Worm (Caenorhabditis elegans) whole organism, L4 larva: ENCODE data around the gene C49C8.3.

Experiments
- D1046.2 ChIP-seq: fragments of 200-800 bp; sonication (Bioruptor generic); IDR thresholded peaks from 2 replicates; pipeline ENCODE4 v1.3.6; 2022; ENCODE audit warnings: missing genetic modification characterization, missing compliant biosample characterization
- F10B5.3 ChIP-seq: sonication (generic microtip); optimal IDR thresholded peaks from 2 replicates; lab custom pipeline; 2016; ENCODE audit warnings: mild to moderate bottlenecking, missing genetic modification characterization, missing compliant biosample characterization
- F37D6.2 ChIP-seq: sonication (generic microtip); optimal IDR thresholded peaks from 2 replicates; lab custom pipeline; 2016; ENCODE audit warnings: mild to moderate bottlenecking, missing genetic modification characterization, missing compliant biosample characterization
- F49E8.2 ChIP-seq: sonication (generic microtip); optimal IDR thresholded peaks from 2 replicates; lab custom pipeline; 2016; ENCODE audit warnings: missing compliant biosample characterization, mild to moderate bottlenecking, missing genetic modification characterization, borderline replicate concordance
- T26A8.4 ChIP-seq: fragments of 200-800 bp; sonication (Bioruptor generic); IDR thresholded peaks from 2 replicates; pipeline ENCODE4 v1.3.6; 2022; ENCODE audit warnings: missing genetic modification characterization, missing compliant biosample characterization
- ZK337.2 ChIP-seq: fragments of 200-800 bp; sonication (Bioruptor generic); IDR thresholded peaks from 2 replicates; pipeline ENCODE4 v1.3.6; 2022; ENCODE audit warnings: missing genetic modification reagents, missing genetic modification characterization, missing compliant biosample characterization
- aly-2 ChIP-seq: sonication (generic microtip); optimal IDR thresholded peaks from 2 replicates; lab custom pipeline; 2018; ENCODE audit warnings: missing biosample characterization, missing genetic modification characterization
- ama-1 ChIP-seq: fragments of 150-350 bp; optimal IDR thresholded peaks from 2 replicates; lab custom pipeline; 2014; ENCODE audit warnings: inconsistent platforms, mixed read lengths
- attf-4 ChIP-seq: sonication (generic microtip); optimal IDR thresholded peaks from 3 replicates; lab custom pipeline; 2017; ENCODE audit warnings: missing biosample characterization, missing genetic modification characterization
- ceh-82 ChIP-seq: sonication (generic microtip); optimal IDR thresholded peaks from 2 replicates; lab custom pipeline; 2017; ENCODE audit warnings: missing biosample characterization, missing genetic modification characterization
- cey-2 ChIP-seq: sonication (generic microtip); optimal IDR thresholded peaks from 3 replicates; lab custom pipeline; 2017; ENCODE audit warnings: missing genetic modification characterization, mild to moderate bottlenecking, missing compliant biosample characterization, antibody characterized with exemption, borderline replicate concordance; ENCODE audit not compliant: insufficient read depth
- daf-16 ChIP-seq, 3 experiments: sonication (generic microtip); optimal IDR thresholded peaks; 2 replicates each; lab custom pipeline; 2016 to 2017; ENCODE audit warnings: missing genetic modification characterization in 3 of 3, missing genetic modification reagents in 3 of 3, mild to moderate bottlenecking in 2 of 3, missing compliant biosample characterization in 2 of 3, missing biosample characterization in 1 of 3, moderate library complexity in 1 of 3
- dpl-1 ChIP-seq: fragments of 150-350 bp; optimal IDR thresholded peaks from 2 replicates; lab custom pipeline; 2014; ENCODE audit warnings: missing biosample characterization, missing genetic modification reagents, missing genetic modification characterization
- dve-1 ChIP-seq: sonication (generic microtip); optimal IDR thresholded peaks from 2 replicates; lab custom pipeline; 2017; ENCODE audit warnings: antibody characterized with exemption, mild to moderate bottlenecking, missing genetic modification characterization, missing compliant biosample characterization; ENCODE audit not compliant: insufficient read depth
- egl-27 ChIP-seq: sonication (generic microtip); optimal IDR thresholded peaks from 3 replicates; lab custom pipeline; 2017; ENCODE audit warnings: missing biosample characterization, missing genetic modification reagents, missing genetic modification characterization
- fos-1 ChIP-seq: fragments of 150-350 bp; optimal IDR thresholded peaks from 2 replicates; lab custom pipeline; 2014; ENCODE audit warnings: missing biosample characterization, missing genetic modification characterization
- gei-8 ChIP-seq: fragments of 200-800 bp; sonication (Bioruptor generic); optimal IDR thresholded peaks from 2 replicates; lab custom pipeline; 2018; ENCODE audit warnings: mild to moderate bottlenecking, missing genetic modification characterization, missing compliant biosample characterization
- jun-1 ChIP-seq: fragments of 150-350 bp; optimal IDR thresholded peaks from 2 replicates; lab custom pipeline; 2014; ENCODE audit warnings: missing biosample characterization, missing genetic modification reagents, missing genetic modification characterization
- lin-15B ChIP-seq: fragments of 150-350 bp; sonication (generic microtip); optimal IDR thresholded peaks from 3 replicates; lab custom pipeline; 2014; ENCODE audit warnings: missing biosample characterization, missing genetic modification characterization
- madf-9 ChIP-seq: fragments of 200-800 bp; sonication (Bioruptor generic); conservative IDR thresholded peaks from 2 replicates; pipeline ENCODE4 v1.3.6; 2022; ENCODE audit warnings: missing genetic modification reagents, missing genetic modification characterization, missing compliant biosample characterization
- mdt-29 ChIP-seq: fragments of 200-800 bp; sonication (Bioruptor generic); IDR thresholded peaks from 2 replicates; pipeline ENCODE4 v1.3.6; 2022; ENCODE audit warnings: missing genetic modification reagents, missing genetic modification characterization, missing compliant biosample characterization
- mep-1 ChIP-seq: fragments of 150-350 bp; sonication (generic microtip); optimal IDR thresholded peaks from 3 replicates; lab custom pipeline; 2014; ENCODE audit warnings: missing biosample characterization, missing genetic modification characterization
- mes-2 ChIP-seq: sonication (generic microtip); optimal IDR thresholded peaks from 2 replicates; lab custom pipeline; 2016; ENCODE audit warnings: missing genotype, mild to moderate bottlenecking, missing genetic modification characterization, missing compliant biosample characterization; ENCODE audit not compliant: poor library complexity, severe bottlenecking
- mxl-2 ChIP-seq: fragments of 200-800 bp; sonication (Bioruptor generic); conservative IDR thresholded peaks from 2 replicates; pipeline ENCODE4 v1.3.6; 2022; ENCODE audit warnings: missing genetic modification reagents, missing genetic modification characterization, missing compliant biosample characterization
- nhr-28 ChIP-seq: fragments of 150-350 bp; optimal IDR thresholded peaks from 2 replicates; lab custom pipeline; 2014; ENCODE audit warnings: missing biosample characterization, missing genetic modification characterization
- nhr-77 ChIP-seq: fragments of 150-350 bp; optimal IDR thresholded peaks from 2 replicates; lab custom pipeline; 2014; ENCODE audit warnings: missing biosample characterization, missing genetic modification characterization
- pha-4 ChIP-seq, 2 experiments: fragments of 150-350 bp in 1 of 2; fragments of 200-800 bp in 1 of 2; sonication (Bioruptor generic) in 1 of 2; IDR thresholded peaks in 1 of 2; optimal IDR thresholded peaks in 1 of 2; 2 replicates each; pipeline versions ENCODE4 v1.3.6 to Lab custom; 2014 to 2022; ENCODE audit warnings: missing genetic modification characterization in 2 of 2, missing genetic modification reagents in 2 of 2, missing biosample characterization in 1 of 2, missing compliant biosample characterization in 1 of 2
- php-3 ChIP-seq: fragments of 200-800 bp; sonication (Bioruptor generic); IDR thresholded peaks from 2 replicates; pipeline ENCODE4 v1.3.6; 2022; ENCODE audit warnings: missing genetic modification reagents, missing genetic modification characterization, missing compliant biosample characterization
- pqm-1 ChIP-seq: sonication (generic microtip); optimal IDR thresholded peaks from 2 replicates; lab custom pipeline; 2017; ENCODE audit warnings: missing biosample characterization, missing genetic modification characterization
- sdz-12 ChIP-seq: fragments of 200-800 bp; sonication (Bioruptor generic); optimal IDR thresholded peaks from 2 replicates; lab custom pipeline; 2018; ENCODE audit warnings: mild to moderate bottlenecking, missing genetic modification characterization, missing compliant biosample characterization
- set-16 ChIP-seq: fragments of 200-800 bp; sonication (Bioruptor generic); IDR thresholded peaks from 2 replicates; pipeline ENCODE4 v1.3.6; 2022; ENCODE audit warnings: missing genetic modification reagents, missing genetic modification characterization, missing compliant biosample characterization
- skn-1 ChIP-seq: fragments of 150-350 bp; optimal IDR thresholded peaks from 2 replicates; lab custom pipeline; 2014; ENCODE audit warnings: missing biosample characterization, missing genetic modification characterization
- snpc-4 ChIP-seq: fragments of 150-350 bp; optimal IDR thresholded peaks from 2 replicates; lab custom pipeline; 2014; ENCODE audit warnings: missing biosample characterization, missing genetic modification characterization
- spr-1 ChIP-seq: sonication (generic microtip); optimal IDR thresholded peaks from 2 replicates; lab custom pipeline; 2016; ENCODE audit warnings: mild to moderate bottlenecking, missing genetic modification characterization, missing compliant biosample characterization
- spr-3 ChIP-seq: fragments of 200-800 bp; sonication (Bioruptor generic); optimal IDR thresholded peaks from 2 replicates; lab custom pipeline; 2018; ENCODE audit warnings: mild to moderate bottlenecking, missing genetic modification characterization, missing compliant biosample characterization
- tra-1 ChIP-seq: fragments of 200-800 bp; sonication (Bioruptor generic); IDR thresholded peaks from 2 replicates; pipeline ENCODE4 v1.3.6; 2022; ENCODE audit warnings: missing genetic modification reagents, missing genetic modification characterization, missing compliant biosample characterization
- vab-7 ChIP-seq: fragments of 200-800 bp; sonication (Bioruptor generic); IDR thresholded peaks from 2 replicates; pipeline ENCODE4 v1.3.6; 2022; ENCODE audit warnings: missing genetic modification reagents, missing genetic modification characterization, missing compliant biosample characterization
- zag-1 ChIP-seq: fragments of 150-350 bp; optimal IDR thresholded peaks from 2 replicates; lab custom pipeline; 2014; ENCODE audit warnings: missing biosample characterization, missing genetic modification characterization
- zip-2 ChIP-seq: fragments of 150-350 bp; optimal IDR thresholded peaks from 2 replicates; lab custom pipeline; 2014; ENCODE audit warnings: missing biosample characterization, missing genetic modification characterization
- ztf-11 ChIP-seq: fragments of 150-350 bp; optimal IDR thresholded peaks from 2 replicates; lab custom pipeline; 2014; ENCODE audit warnings: missing biosample characterization, missing genetic modification characterization

The C49C8.3 gene

DNA sequence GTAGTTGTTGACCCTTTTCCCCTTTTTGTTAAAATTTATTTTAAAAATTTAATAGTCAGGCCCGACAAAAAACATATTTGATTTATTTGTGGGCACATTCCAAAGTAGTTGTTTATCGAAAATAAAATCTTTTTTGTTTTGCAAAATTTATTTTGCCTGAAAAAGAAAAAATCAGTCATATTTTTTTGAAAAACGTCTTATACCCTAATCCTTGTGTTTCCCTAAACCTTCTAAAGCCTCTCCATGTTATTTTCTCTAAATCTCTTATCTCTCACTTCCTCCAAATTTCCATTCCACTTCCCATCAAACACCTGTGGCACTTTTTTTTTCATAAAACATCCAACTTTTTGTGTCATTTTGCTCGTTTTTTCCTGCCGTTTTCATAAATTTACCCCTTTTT lies 36.3 kb upstream of the C49C8.3 start:
- no peak for TF ChIP-seq T26A8.4
- TF ChIP-seq snpc-4 (tag; lab: Kevin White, UChicago), result no peak
- TF ChIP-seq sdz-12, result no peak
- TF ChIP-seq F49E8.2 (tag; lab: Kevin White, UChicago), result no peak
- no peak for TF ChIP-seq D1046.2 (GFP tag; lab: Robert Waterston, UW)
- no peak for TF ChIP-seq zag-1 (tag; lab: Kevin White, UChicago)
- TF ChIP-seq F10B5.3 (tag; lab: Kevin White, UChicago), result no peak
- TF ChIP-seq skn-1 (tag; lab: Kevin White, UChicago), result no peak
- TF ChIP-seq madf-9 (GFP tag; lab: Robert Waterston, UW), result no peak
- no peak for TF ChIP-seq vab-7 (GFP tag; lab: Robert Waterston, UW)
- TF ChIP-seq cey-2, result no peak
- TF ChIP-seq gei-8 (GFP tag; lab: Kevin White, UChicago), result no peak
- TF ChIP-seq spr-1 (tag; lab: Kevin White, UChicago), result no peak
- TF ChIP-seq tra-1 (GFP tag; lab: Robert Waterston, UW), result no peak

ce11 chrIV:8608934-8609333 lies 35.6 kb upstream of the C49C8.3 start, which contains the start of gene F42A9.6:
TSS of gene F42A9.6 (plus strand) at chrIV:8609234.
- TF ChIP-seq egl-27 (tag; lab: Kevin White, UChicago), result no peak
- no peak for TF ChIP-seq fos-1 (tag; lab: Kevin White, UChicago)
- TF ChIP-seq spr-3 (GFP tag; lab: Kevin White, UChicago), result no peak
- TF ChIP-seq nhr-77 (tag; lab: Kevin White, UChicago), result no peak
- TF ChIP-seq spr-1 (tag; lab: Kevin White, UChicago), result no peak
- TF ChIP-seq ztf-11 (tag; lab: Kevin White, UChicago), result no peak
- TF ChIP-seq zip-2 (tag; lab: Kevin White, UChicago), result no peak
- no peak for TF ChIP-seq ZK337.2
- TF ChIP-seq mep-1 (tag; lab: Kevin White, UChicago), result no peak
- TF ChIP-seq set-16, result no peak
- no peak for TF ChIP-seq attf-4 (tag; lab: Kevin White, UChicago)
- no peak for TF ChIP-seq jun-1 (tag; lab: Kevin White, UChicago)
- no peak for TF ChIP-seq F37D6.2 (tag; lab: Kevin White, UChicago)
- TF ChIP-seq mes-2 (tag; lab: Kevin White, UChicago), result no peak
- TF ChIP-seq mdt-29 (GFP tag; lab: Robert Waterston, UW), result no peak
- TF ChIP-seq daf-16 (GFP tag; optimal IDR thresholded peaks at IDR 0.05; lab: Kevin White, UChicago), result no peak
- TF ChIP-seq daf-16 (tag; optimal IDR thresholded peaks at IDR 0.05; lab: Kevin White, UChicago), result no peak
- TF ChIP-seq cey-2, result no peak
- no peak for TF ChIP-seq dpl-1 (GFP tag; lab: Kevin White, UChicago)
- TF ChIP-seq mxl-2 (GFP tag; lab: Robert Waterston, UW), result no peak

DNA sequence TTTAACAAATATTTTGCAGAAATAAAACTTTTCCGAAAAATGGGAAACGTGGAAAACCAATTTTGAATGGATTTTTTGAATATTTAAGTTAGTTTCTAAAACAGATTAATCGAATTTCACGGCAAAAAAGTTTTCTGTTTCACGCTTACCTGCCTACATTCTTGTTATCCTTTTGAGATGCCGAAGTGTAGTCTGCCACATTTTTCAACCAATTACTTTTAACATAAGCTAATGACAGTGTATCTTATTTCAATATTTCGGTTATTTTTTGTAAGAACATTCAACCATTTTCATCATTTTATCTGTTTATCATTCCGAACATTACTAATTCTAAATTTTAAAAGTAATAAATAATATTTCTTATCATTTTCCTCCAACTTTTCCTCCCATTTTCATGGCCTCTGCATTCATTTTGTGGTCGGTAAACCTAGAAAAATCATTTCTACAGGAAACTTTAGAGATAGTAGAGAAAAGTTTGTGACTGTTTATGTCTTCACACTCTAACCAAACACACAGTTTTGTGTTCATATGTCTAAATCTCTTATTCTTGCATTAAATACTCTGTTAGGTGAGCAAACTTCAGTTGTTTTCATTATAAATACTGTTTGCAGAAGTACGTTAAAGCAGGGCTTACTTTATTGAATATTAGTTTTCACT lies 32.5 kb upstream of the C49C8.3 start, which contains the start of the genes F42A9.17 and cyp-33E2:
F42A9.17 (minus strand) TSS at position 51 of the 657 bp plus-strand sequence.
cyp-33E2 (plus strand) TSS at position 449 of the 657 bp plus-strand sequence.
- TF ChIP-seq aly-2 (no peak), php-3 (GFP tag; lab: Robert Waterston, UW) (peak; percentile 65; the same call in 1 of the 2 replicates), nhr-28 (tag; lab: Kevin White, UChicago) (peak; percentile 88), pqm-1 (tag; lab: Kevin White, UChicago) (peak; percentile 90), zip-2 (tag; lab: Kevin White, UChicago) (no peak), nhr-77 (tag; lab: Kevin White, UChicago) (peak; percentile 44), lin-15B (tag; lab: Kevin White, UChicago) (no peak), ama-1 (no peak), dve-1 (tag; lab: Kevin White, UChicago) (peak; percentile 61), pha-4 (GFP tag; IDR thresholded peaks at IDR 0.05; lab: Robert Waterston, UW) (no peak), pha-4 (tag; optimal IDR thresholded peaks at IDR 0.05; lab: Kevin White, UChicago) (peak; percentile 12), ceh-82 (tag; lab: Kevin White, UChicago) (no peak), daf-16 (GFP tag; optimal IDR thresholded peaks at IDR 0.05; lab: Kevin White, UChicago) (no peak), daf-16 (tag; optimal IDR thresholded peaks at IDR 0.05; lab: Kevin White, UChicago) (peak; percentile 88)
